Fruit fly (Drosophila melanogaster): ENCODE results near the gene CG7600.

DNA sequence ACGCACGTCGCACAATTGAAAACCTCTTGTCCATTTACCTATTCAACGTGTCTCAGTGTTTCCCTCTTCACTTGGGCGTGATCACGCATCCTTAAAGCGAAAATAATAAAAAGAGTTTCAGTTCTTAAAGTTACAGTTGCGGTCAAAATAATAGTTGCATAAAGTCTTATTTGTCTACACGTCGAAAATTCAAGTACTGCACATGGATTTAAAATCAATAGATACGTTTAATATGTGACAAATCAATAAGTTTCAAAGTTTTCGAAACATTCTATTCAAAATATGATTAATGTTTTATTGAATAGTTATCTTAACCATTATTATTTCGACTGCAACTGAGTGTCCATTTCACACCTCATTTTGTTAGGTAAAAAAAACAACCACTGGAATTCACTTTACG, 5.6 kb downstream of the CG7600 start:
- TF ChIP-seq CTCF (optimal IDR thresholded peaks at IDR 0.05) (no peak), CG8478 (optimal IDR thresholded peaks at IDR 0.05) (no peak)
